Worm (Caenorhabditis elegans) whole organism, young adult: ENCODE results near the gene dyf-3.

Source experiments
- B0019.2 ChIP-seq: fragments of 200-800 bp; sonication (Bioruptor generic); conservative IDR thresholded peaks from 2 replicates; pipeline ENCODE4 v1.3.6; 2022; ENCODE audit warnings: missing genetic modification reagents, missing genetic modification characterization, missing compliant biosample characterization
- B0035.1 ChIP-seq: sonication (generic microtip); optimal IDR thresholded peaks from 2 replicates; lab custom pipeline; 2016; ENCODE audit warnings: missing genetic modification characterization, mild to moderate bottlenecking, missing compliant biosample characterization, missing genotype, missing genetic modification reagents
- C06A6.2 ChIP-seq: fragments of 200-800 bp; sonication (Bioruptor generic); conservative IDR thresholded peaks from 2 replicates; pipeline ENCODE4 v1.3.6; 2022; ENCODE audit warnings: missing genetic modification characterization, missing compliant biosample characterization
- C17E4.6 ChIP-seq: fragments of 200-800 bp; sonication (Bioruptor generic); IDR thresholded peaks from 2 replicates; pipeline ENCODE4 v1.3.6; 2022; ENCODE audit warnings: missing genetic modification reagents, missing genetic modification characterization, missing compliant biosample characterization
- D2030.7 ChIP-seq: fragments of 200-800 bp; sonication (Bioruptor generic); IDR thresholded peaks from 2 replicates; pipeline ENCODE4 v1.3.6; 2022; ENCODE audit warnings: missing genetic modification reagents, missing genetic modification characterization, missing compliant biosample characterization
- F10E7.11 ChIP-seq: sonication (generic microtip); optimal IDR thresholded peaks from 2 replicates; lab custom pipeline; 2017; ENCODE audit warnings: mild to moderate bottlenecking, missing genetic modification characterization, moderate library complexity, missing compliant biosample characterization
- F22D6.2 ChIP-seq: sonication (generic microtip); optimal IDR thresholded peaks from 2 replicates; lab custom pipeline; 2016; ENCODE audit warnings: mild to moderate bottlenecking, missing genetic modification characterization, missing compliant biosample characterization
- F33H1.4 ChIP-seq: fragments of 200-800 bp; sonication (Bioruptor generic); IDR thresholded peaks from 2 replicates; pipeline ENCODE4 v1.3.6; 2022; ENCODE audit warnings: missing genetic modification reagents, missing genetic modification characterization, missing compliant biosample characterization
- F52B5.7 ChIP-seq: sonication (generic microtip); optimal IDR thresholded peaks from 2 replicates; lab custom pipeline; 2016; ENCODE audit warnings: mild to moderate bottlenecking, missing genetic modification characterization, missing compliant biosample characterization
- K11D2.4 ChIP-seq: fragments of 200-800 bp; sonication (Bioruptor generic); IDR thresholded peaks from 2 replicates; pipeline ENCODE4 v1.3.6; 2022; ENCODE audit warnings: missing genetic modification reagents, missing genetic modification characterization, missing compliant biosample characterization
- Y53F4B.3 ChIP-seq: fragments of 200-800 bp; sonication (Bioruptor generic); IDR thresholded peaks from 2 replicates; pipeline ENCODE4 v1.3.6; 2022; ENCODE audit warnings: missing genetic modification reagents, missing genetic modification characterization, missing compliant biosample characterization
- Y95B8A.8 ChIP-seq: fragments of 200-800 bp; sonication (Bioruptor generic); IDR thresholded peaks from 2 replicates; pipeline ENCODE4 v1.3.6; 2022; ENCODE audit warnings: missing genetic modification reagents, missing genetic modification characterization, missing compliant biosample characterization
- akir-1 ChIP-seq: fragments of 200-800 bp; sonication (Bioruptor generic); optimal IDR thresholded peaks from 2 replicates; lab custom pipeline; 2018; ENCODE audit warnings: mild to moderate bottlenecking, missing genetic modification characterization, moderate library complexity, missing compliant biosample characterization
- atf-7 ChIP-seq: sonication (generic microtip); optimal IDR thresholded peaks from 2 replicates; lab custom pipeline; 2017; ENCODE audit warnings: mild to moderate bottlenecking, missing genetic modification characterization, missing compliant biosample characterization
- attf-5 ChIP-seq: fragments of 200-800 bp; sonication (Bioruptor generic); optimal IDR thresholded peaks from 2 replicates; lab custom pipeline; 2018; ENCODE audit warnings: mild to moderate bottlenecking, missing genetic modification characterization, missing compliant biosample characterization
- attf-6 ChIP-seq: fragments of 200-800 bp; sonication (Bioruptor generic); IDR thresholded peaks from 2 replicates; pipeline ENCODE4 v1.3.6; 2022; ENCODE audit warnings: missing genetic modification reagents, missing genetic modification characterization, missing compliant biosample characterization
- cebp-1 ChIP-seq, 2 experiments: fragments of 200-800 bp in 1 of 2; sonication (Bioruptor generic) in 1 of 2; sonication (generic microtip) in 1 of 2; IDR thresholded peaks in 1 of 2; optimal IDR thresholded peaks in 1 of 2; 2 replicates each; pipeline versions ENCODE4 v1.3.6 to Lab custom; 2017 to 2022; ENCODE audit warnings: missing compliant biosample characterization in 2 of 2, missing genetic modification characterization in 2 of 2, mild to moderate bottlenecking in 1 of 2, missing genetic modification reagents in 1 of 2, moderate library complexity in 1 of 2
- ceh-100 ChIP-seq: fragments of 200-800 bp; sonication (Bioruptor generic); IDR thresholded peaks from 2 replicates; pipeline ENCODE4 v1.3.6; 2022; ENCODE audit warnings: missing genetic modification reagents, missing genetic modification characterization, missing compliant biosample characterization
- chd-7 ChIP-seq: sonication (generic microtip); optimal IDR thresholded peaks from 2 replicates; lab custom pipeline; 2016; ENCODE audit warnings: mild to moderate bottlenecking, missing genetic modification characterization, moderate library complexity, missing compliant biosample characterization
- die-1 ChIP-seq: sonication (generic microtip); optimal IDR thresholded peaks from 2 replicates; lab custom pipeline; 2016; ENCODE audit warnings: missing genotype, mild to moderate bottlenecking, missing genetic modification characterization, missing compliant biosample characterization
- dpff-1 ChIP-seq: sonication (generic microtip); optimal IDR thresholded peaks from 2 replicates; lab custom pipeline; 2017; ENCODE audit warnings: mild to moderate bottlenecking, missing genetic modification characterization, missing compliant biosample characterization
- dpl-1 ChIP-seq: fragments of 150-350 bp; optimal IDR thresholded peaks from 2 replicates; lab custom pipeline; 2014; ENCODE audit warnings: missing biosample characterization, missing genetic modification reagents, missing genetic modification characterization
- egl-18 ChIP-seq: fragments of 200-800 bp; sonication (Bioruptor generic); IDR thresholded peaks from 2 replicates; pipeline ENCODE4 v1.3.6; 2022; ENCODE audit warnings: missing genetic modification reagents, missing genetic modification characterization, missing compliant biosample characterization
- egl-44 ChIP-seq: fragments of 200-800 bp; sonication (Bioruptor generic); IDR thresholded peaks from 2 replicates; pipeline ENCODE4 v1.3.6; 2022; ENCODE audit warnings: missing genetic modification reagents, missing genetic modification characterization, missing compliant biosample characterization
- egrh-3 ChIP-seq: fragments of 200-800 bp; sonication (Bioruptor generic); IDR thresholded peaks from 2 replicates; pipeline ENCODE4 v1.3.6; 2022; ENCODE audit warnings: missing genetic modification reagents, missing genetic modification characterization, missing compliant biosample characterization
- fkh-3 ChIP-seq: sonication (generic microtip); optimal IDR thresholded peaks from 2 replicates; lab custom pipeline; 2016; ENCODE audit warnings: mild to moderate bottlenecking, missing genetic modification characterization, missing compliant biosample characterization
- hmg-1.2 ChIP-seq: fragments of 200-800 bp; sonication (Bioruptor generic); IDR thresholded peaks from 2 replicates; pipeline ENCODE4 v1.3.6; 2022; ENCODE audit warnings: missing genetic modification reagents, missing genetic modification characterization, missing compliant biosample characterization
- hrde-1 ChIP-seq: sonication (generic microtip); optimal IDR thresholded peaks from 2 replicates; lab custom pipeline; 2016; ENCODE audit warnings: missing genetic modification characterization, mild to moderate bottlenecking, missing compliant biosample characterization, moderate library complexity, missing genotype, missing genetic modification reagents, borderline replicate concordance
- hsf-1 ChIP-seq: fragments of 200-800 bp; sonication (Bioruptor generic); IDR thresholded peaks from 2 replicates; pipeline ENCODE4 v1.3.6; 2022; ENCODE audit warnings: missing genetic modification reagents, missing genetic modification characterization, missing compliant biosample characterization
- lin-40 ChIP-seq: sonication (generic microtip); optimal IDR thresholded peaks from 2 replicates; lab custom pipeline; 2016; ENCODE audit warnings: missing genetic modification characterization, mild to moderate bottlenecking, missing compliant biosample characterization, missing genotype, missing genetic modification reagents
- lin-54 ChIP-seq: fragments of 200-800 bp; sonication (Bioruptor generic); optimal IDR thresholded peaks from 2 replicates; lab custom pipeline; 2018; ENCODE audit warnings: mild to moderate bottlenecking, missing genetic modification characterization, missing compliant biosample characterization
- lir-1 ChIP-seq: fragments of 200-800 bp; sonication (Bioruptor generic); conservative IDR thresholded peaks from 2 replicates; pipeline ENCODE4 v1.3.6; 2022; ENCODE audit warnings: missing genetic modification reagents, missing genetic modification characterization, missing compliant biosample characterization
- madf-10 ChIP-seq: sonication (generic microtip); optimal IDR thresholded peaks from 2 replicates; lab custom pipeline; 2016; ENCODE audit warnings: mild to moderate bottlenecking, missing genetic modification characterization, missing compliant biosample characterization
- madf-6 ChIP-seq: fragments of 200-800 bp; sonication (Bioruptor generic); IDR thresholded peaks from 2 replicates; pipeline ENCODE4 v1.3.6; 2022; ENCODE audit warnings: missing genetic modification reagents, missing genetic modification characterization, missing compliant biosample characterization
- mes-4 ChIP-seq: sonication (generic microtip); optimal IDR thresholded peaks from 2 replicates; lab custom pipeline; 2016; ENCODE audit warnings: missing genotype, missing genetic modification characterization, missing compliant biosample characterization
- mxl-1 ChIP-seq: sonication (generic microtip); optimal IDR thresholded peaks from 2 replicates; lab custom pipeline; 2016; ENCODE audit warnings: missing genetic modification characterization, missing compliant biosample characterization
- nfyb-1 ChIP-seq: fragments of 200-800 bp; sonication (Bioruptor generic); IDR thresholded peaks from 2 replicates; pipeline ENCODE4 v1.3.6; 2022; ENCODE audit warnings: missing genetic modification reagents, missing genetic modification characterization, missing compliant biosample characterization
- repo-1 ChIP-seq: sonication (generic microtip); optimal IDR thresholded peaks from 2 replicates; lab custom pipeline; 2017; ENCODE audit warnings: mild to moderate bottlenecking, missing genetic modification characterization, missing compliant biosample characterization
- sdz-38 ChIP-seq: sonication (generic microtip); optimal IDR thresholded peaks from 2 replicates; lab custom pipeline; 2016; ENCODE audit warnings: missing genotype, missing genetic modification characterization, missing compliant biosample characterization
- tbx-9 ChIP-seq: sonication (generic microtip); optimal IDR thresholded peaks from 2 replicates; lab custom pipeline; 2016; ENCODE audit warnings: borderline replicate concordance, missing genetic modification characterization, inconsistent platforms, missing compliant biosample characterization
- tlf-1 ChIP-seq: fragments of 200-800 bp; sonication (Bioruptor generic); optimal IDR thresholded peaks from 2 replicates; lab custom pipeline; 2018; ENCODE audit warnings: mild to moderate bottlenecking, missing genetic modification characterization, missing compliant biosample characterization
- unc-62 ChIP-seq: fragments of 150-350 bp; optimal IDR thresholded peaks from 2 replicates; lab custom pipeline; 2014; ENCODE audit warnings: missing biosample characterization, missing genetic modification reagents, missing genetic modification characterization
- xnd-1 ChIP-seq: sonication (generic microtip); optimal IDR thresholded peaks from 2 replicates; lab custom pipeline; 2016; ENCODE audit warnings: missing genotype, missing genetic modification reagents, missing genetic modification characterization, missing compliant biosample characterization
- zfh-2 ChIP-seq: fragments of 200-800 bp; sonication (Bioruptor generic); conservative IDR thresholded peaks from 2 replicates; pipeline ENCODE4 v1.3.6; 2022; ENCODE audit warnings: missing genetic modification reagents, missing genetic modification characterization, missing compliant biosample characterization
- ztf-18 ChIP-seq: sonication (generic microtip); optimal IDR thresholded peaks from 2 replicates; lab custom pipeline; 2016; ENCODE audit warnings: missing genotype, mild to moderate bottlenecking, missing genetic modification characterization, missing compliant biosample characterization
- ztf-25 ChIP-seq: fragments of 200-800 bp; sonication (Bioruptor generic); IDR thresholded peaks from 2 replicates; pipeline ENCODE4 v1.3.6; 2022; ENCODE audit warnings: missing genetic modification reagents, missing genetic modification characterization, missing compliant biosample characterization
- ztf-26 ChIP-seq: sonication (generic microtip); optimal IDR thresholded peaks from 2 replicates; lab custom pipeline; 2017; ENCODE audit warnings: missing genetic modification characterization, missing compliant biosample characterization
- ztf-28 ChIP-seq: fragments of 200-800 bp; sonication (Bioruptor generic); IDR thresholded peaks from 2 replicates; pipeline ENCODE4 v1.3.6; 2022; ENCODE audit warnings: missing genetic modification reagents, missing genetic modification characterization, missing compliant biosample characterization
- ztf-3 ChIP-seq: fragments of 200-800 bp; sonication (Bioruptor generic); optimal IDR thresholded peaks from 2 replicates; lab custom pipeline; 2018; ENCODE audit warnings: mild to moderate bottlenecking, missing genetic modification characterization, missing compliant biosample characterization

Gene dyf-3

ce11 chrIV:3384593-3384992, 14.4 kb downstream of the dyf-3 start (continued):
- TF ChIP-seq lin-54 (peak; percentile 80), ztf-25 (GFP tag; lab: Robert Waterston, UW) (no peak), xnd-1 (tag; lab: Kevin White, UChicago) (no peak), repo-1 (peak; percentile 64), cebp-1 (GFP tag; IDR thresholded peaks at IDR 0.05; lab: Robert Waterston, UW) (peak; percentile 64), cebp-1 (tag; optimal IDR thresholded peaks at IDR 0.05; lab: Kevin White, UChicago) (peak; percentile 90), Y53F4B.3 (GFP tag; lab: Robert Waterston, UW) (no peak), B0019.2 (GFP tag; lab: Robert Waterston, UW) (no peak), hsf-1 (GFP tag; lab: Robert Waterston, UW) (0 out of 2 replicates have a peak, but pooled peaks have one; percentile 29), B0035.1 (tag; lab: Kevin White, UChicago) (peak; percentile 37), F52B5.7 (tag; lab: Kevin White, UChicago) (peak; percentile 40), die-1 (tag; lab: Kevin White, UChicago) (no peak), ceh-100 (peak; percentile 31; the same call in 1 of the 2 replicates), C17E4.6 (GFP tag; lab: Robert Waterston, UW) (peak; percentile 59; the same call in 1 of the 2 replicates), ztf-18 (tag; lab: Kevin White, UChicago) (peak; percentile 27), atf-7 (tag; lab: Kevin White, UChicago) (peak; percentile 83), K11D2.4 (GFP tag; lab: Robert Waterston, UW) (peak; percentile 85), mxl-1 (tag; lab: Kevin White, UChicago) (no peak), D2030.7 (no peak), chd-7 (peak; percentile 66), ztf-3 (peak; percentile 78), attf-5 (GFP tag; lab: Kevin White, UChicago) (peak; percentile 95), F33H1.4 (GFP tag; lab: Robert Waterston, UW) (0 out of 2 replicates have a peak, but pooled peaks have one; percentile 40), attf-6 (GFP tag; lab: Robert Waterston, UW) (no peak), mes-4 (no peak), F22D6.2 (tag; lab: Kevin White, UChicago) (peak; percentile 48), egl-18 (GFP tag; lab: Robert Waterston, UW) (no peak), F10E7.11 (tag; lab: Kevin White, UChicago) (peak; percentile 1), ztf-28 (GFP tag; lab: Robert Waterston, UW) (no peak), dpl-1 (GFP tag; lab: Kevin White, UChicago) (peak; percentile 10), unc-62 (GFP tag; lab: Kevin White, UChicago) (no peak), sdz-38 (no peak), C06A6.2 (GFP tag; lab: Robert Waterston, UW) (peak; percentile 66), lin-40 (tag; lab: Kevin White, UChicago) (peak; percentile 90), nfyb-1 (GFP tag; lab: Robert Waterston, UW) (peak; percentile 82), hrde-1 (no peak), dpff-1 (tag; lab: Kevin White, UChicago) (no peak), tlf-1 (GFP tag; lab: Kevin White, UChicago) (peak; percentile 67), zfh-2 (GFP tag; lab: Robert Waterston, UW) (peak; percentile 98), egl-44 (GFP tag; lab: Robert Waterston, UW) (0 out of 2 replicates have a peak, but pooled peaks have one; percentile 58), madf-6 (peak; percentile 18; the same call in 1 of the 2 replicates), hmg-1.2 (peak; percentile 99), lir-1 (GFP tag; lab: Robert Waterston, UW) (peak; percentile 67), fkh-3 (tag; lab: Kevin White, UChicago) (no peak), Y95B8A.8 (GFP tag; lab: Robert Waterston, UW) (no peak), egrh-3 (GFP tag; lab: Robert Waterston, UW) (0 out of 2 replicates have a peak, but pooled peaks have one; percentile 23), madf-10 (peak; percentile 71), akir-1 (GFP tag; lab: Kevin White, UChicago) (no peak), tbx-9 (tag; lab: Kevin White, UChicago) (no peak), ztf-26 (tag; lab: Kevin White, UChicago) (peak; percentile 73)
